Worm (Caenorhabditis elegans) whole organism, young adult: ENCODE measurements around the gene best-7.
"Not testable (repeated sequence)": the region's sequence is repeated elsewhere in the genome, so short reads cannot be mapped to it uniquely, and the experiment has no call there.

Experiments used
- B0336.3 ChIP-seq: fragments of 200-800 bp; sonication (Bioruptor generic); IDR thresholded peaks from 2 replicates; pipeline ENCODE4 v1.3.6; 2022; ENCODE audit warnings: missing genetic modification characterization, missing compliant biosample characterization
- F33H1.4 ChIP-seq: fragments of 200-800 bp; sonication (Bioruptor generic); IDR thresholded peaks from 2 replicates; pipeline ENCODE4 v1.3.6; 2022; ENCODE audit warnings: missing genetic modification reagents, missing genetic modification characterization, missing compliant biosample characterization
- F37B4.10 ChIP-seq: fragments of 200-800 bp; sonication (Bioruptor generic); IDR thresholded peaks from 2 replicates; pipeline ENCODE4 v1.3.6; 2022; ENCODE audit warnings: missing genetic modification characterization, missing compliant biosample characterization
- F39B2.1 ChIP-seq: fragments of 200-800 bp; sonication (Bioruptor generic); IDR thresholded peaks from 2 replicates; pipeline ENCODE4 v1.3.6; 2022; ENCODE audit warnings: missing genetic modification reagents, missing genetic modification characterization, missing compliant biosample characterization
- T07F8.4 ChIP-seq: sonication (generic microtip); optimal IDR thresholded peaks from 2 replicates; lab custom pipeline; 2016; ENCODE audit warnings: mild to moderate bottlenecking, missing genetic modification characterization, moderate library complexity, missing compliant biosample characterization
- Y53F4B.3 ChIP-seq: fragments of 200-800 bp; sonication (Bioruptor generic); IDR thresholded peaks from 2 replicates; pipeline ENCODE4 v1.3.6; 2022; ENCODE audit warnings: missing genetic modification reagents, missing genetic modification characterization, missing compliant biosample characterization
- Y67H2A.10 ChIP-seq: fragments of 200-800 bp; sonication (Bioruptor generic); conservative IDR thresholded peaks from 2 replicates; pipeline ENCODE4 v1.3.6; 2022; ENCODE audit warnings: missing genetic modification reagents, missing genetic modification characterization, missing compliant biosample characterization
- Y79H2A.3 ChIP-seq: fragments of 200-800 bp; sonication (Bioruptor generic); conservative IDR thresholded peaks from 2 replicates; pipeline ENCODE4 v1.3.6; 2022; ENCODE audit warnings: missing genetic modification reagents, missing genetic modification characterization, missing compliant biosample characterization
- Y95B8A.8 ChIP-seq: fragments of 200-800 bp; sonication (Bioruptor generic); IDR thresholded peaks from 2 replicates; pipeline ENCODE4 v1.3.6; 2022; ENCODE audit warnings: missing genetic modification reagents, missing genetic modification characterization, missing compliant biosample characterization
- aptf-2 ChIP-seq: fragments of 200-800 bp; sonication (Bioruptor generic); conservative IDR thresholded peaks from 2 replicates; pipeline ENCODE4 v1.3.6; 2022; ENCODE audit warnings: missing genetic modification reagents, missing genetic modification characterization, missing compliant biosample characterization
- aptf-3 ChIP-seq: fragments of 200-800 bp; sonication (Bioruptor generic); IDR thresholded peaks from 2 replicates; pipeline ENCODE4 v1.3.6; 2022; ENCODE audit warnings: missing genetic modification characterization, missing compliant biosample characterization
- athp-1 ChIP-seq: sonication (generic microtip); optimal IDR thresholded peaks from 2 replicates; lab custom pipeline; 2017; ENCODE audit warnings: mild to moderate bottlenecking, missing genetic modification characterization, missing compliant biosample characterization
- attf-5 ChIP-seq: fragments of 200-800 bp; sonication (Bioruptor generic); optimal IDR thresholded peaks from 2 replicates; lab custom pipeline; 2018; ENCODE audit warnings: mild to moderate bottlenecking, missing genetic modification characterization, missing compliant biosample characterization
- cebp-1 ChIP-seq, 2 experiments: fragments of 200-800 bp in 1 of 2; sonication (Bioruptor generic) in 1 of 2; sonication (generic microtip) in 1 of 2; IDR thresholded peaks in 1 of 2; optimal IDR thresholded peaks in 1 of 2; 2 replicates each; pipeline versions ENCODE4 v1.3.6 to Lab custom; 2017 to 2022; ENCODE audit warnings: missing compliant biosample characterization in 2 of 2, missing genetic modification characterization in 2 of 2, mild to moderate bottlenecking in 1 of 2, missing genetic modification reagents in 1 of 2, moderate library complexity in 1 of 2
- ceh-27 ChIP-seq: fragments of 200-800 bp; sonication (Bioruptor generic); optimal IDR thresholded peaks from 2 replicates; lab custom pipeline; 2018; ENCODE audit warnings: mild to moderate bottlenecking, missing genetic modification characterization, moderate library complexity, missing compliant biosample characterization
- ceh-79 ChIP-seq: sonication (generic microtip); optimal IDR thresholded peaks from 2 replicates; lab custom pipeline; 2017; ENCODE audit warnings: mild to moderate bottlenecking, missing genetic modification characterization, missing compliant biosample characterization
- die-1 ChIP-seq: sonication (generic microtip); optimal IDR thresholded peaks from 2 replicates; lab custom pipeline; 2016; ENCODE audit warnings: missing genotype, mild to moderate bottlenecking, missing genetic modification characterization, missing compliant biosample characterization
- efl-1 ChIP-seq: fragments of 150-350 bp; optimal IDR thresholded peaks from 2 replicates; lab custom pipeline; 2014; ENCODE audit warnings: missing biosample characterization, missing genetic modification reagents, missing genetic modification characterization
- egrh-3 ChIP-seq: fragments of 200-800 bp; sonication (Bioruptor generic); IDR thresholded peaks from 2 replicates; pipeline ENCODE4 v1.3.6; 2022; ENCODE audit warnings: missing genetic modification reagents, missing genetic modification characterization, missing compliant biosample characterization
- ets-4 ChIP-seq: fragments of 200-800 bp; sonication (Bioruptor generic); optimal IDR thresholded peaks from 2 replicates; lab custom pipeline; 2018; ENCODE audit warnings: mild to moderate bottlenecking, missing genetic modification characterization, missing compliant biosample characterization
- hlh-12 ChIP-seq: sonication (generic microtip); optimal IDR thresholded peaks from 2 replicates; lab custom pipeline; 2016; ENCODE audit warnings: missing genetic modification characterization, missing compliant biosample characterization
- hmg-20 ChIP-seq: fragments of 200-800 bp; sonication (Bioruptor generic); IDR thresholded peaks from 2 replicates; pipeline ENCODE4 v1.3.6; 2022; ENCODE audit warnings: missing genetic modification reagents, missing genetic modification characterization, missing compliant biosample characterization
- lag-1 ChIP-seq: fragments of 200-800 bp; sonication (Bioruptor generic); IDR thresholded peaks from 2 replicates; pipeline ENCODE4 v1.3.6; 2022; ENCODE audit warnings: missing genetic modification reagents, missing genetic modification characterization, missing compliant biosample characterization
- let-607 ChIP-seq, 2 experiments: fragments of 200-800 bp in 1 of 2; sonication (Bioruptor generic) in 1 of 2; sonication (generic microtip) in 1 of 2; optimal IDR thresholded peaks; 2 replicates each; lab custom pipeline; 2016 to 2018; ENCODE audit warnings: mild to moderate bottlenecking in 2 of 2, missing compliant biosample characterization in 2 of 2, missing genetic modification characterization in 2 of 2, moderate library complexity in 2 of 2, missing genotype in 1 of 2
- lin-26 ChIP-seq: fragments of 200-800 bp; sonication (Bioruptor generic); IDR thresholded peaks from 2 replicates; pipeline ENCODE4 v1.3.6; 2022; ENCODE audit warnings: missing genetic modification reagents, missing genetic modification characterization, missing compliant biosample characterization
- lin-54 ChIP-seq: fragments of 200-800 bp; sonication (Bioruptor generic); optimal IDR thresholded peaks from 2 replicates; lab custom pipeline; 2018; ENCODE audit warnings: mild to moderate bottlenecking, missing genetic modification characterization, missing compliant biosample characterization
- lir-1 ChIP-seq: fragments of 200-800 bp; sonication (Bioruptor generic); conservative IDR thresholded peaks from 2 replicates; pipeline ENCODE4 v1.3.6; 2022; ENCODE audit warnings: missing genetic modification reagents, missing genetic modification characterization, missing compliant biosample characterization
- lsy-27 ChIP-seq: sonication (generic microtip); optimal IDR thresholded peaks from 2 replicates; lab custom pipeline; 2017; ENCODE audit warnings: missing genetic modification characterization, mild to moderate bottlenecking, missing compliant biosample characterization, antibody characterized with exemption, missing genotype, borderline replicate concordance; ENCODE audit not compliant: insufficient read depth
- madf-8 ChIP-seq: fragments of 200-800 bp; sonication (Bioruptor generic); conservative IDR thresholded peaks from 2 replicates; pipeline ENCODE4 v1.3.6; 2022; ENCODE audit warnings: missing genetic modification reagents, missing genetic modification characterization, missing compliant biosample characterization
- nfyb-1 ChIP-seq: fragments of 200-800 bp; sonication (Bioruptor generic); IDR thresholded peaks from 2 replicates; pipeline ENCODE4 v1.3.6; 2022; ENCODE audit warnings: missing genetic modification reagents, missing genetic modification characterization, missing compliant biosample characterization
- nhr-80 ChIP-seq: sonication (generic microtip); optimal IDR thresholded peaks from 2 replicates; lab custom pipeline; 2016; ENCODE audit warnings: missing genetic modification characterization, missing compliant biosample characterization
- nhr-90 ChIP-seq: sonication (generic microtip); optimal IDR thresholded peaks from 2 replicates; lab custom pipeline; 2016; ENCODE audit warnings: missing genotype, mild to moderate bottlenecking, missing genetic modification characterization, missing compliant biosample characterization
- pha-4 ChIP-seq: fragments of 150-350 bp; sonication (generic microtip); optimal IDR thresholded peaks from 2 replicates; lab custom pipeline; 2014; ENCODE audit warnings: missing biosample characterization, missing genetic modification reagents, missing genetic modification characterization
- somi-1 ChIP-seq: fragments of 200-800 bp; sonication (Bioruptor generic); optimal IDR thresholded peaks from 2 replicates; lab custom pipeline; 2018; ENCODE audit warnings: mild to moderate bottlenecking, missing genetic modification characterization, missing compliant biosample characterization
- unc-130 ChIP-seq: sonication (generic microtip); optimal IDR thresholded peaks from 2 replicates; lab custom pipeline; 2016; ENCODE audit warnings: missing genetic modification reagents, missing genetic modification characterization, missing compliant biosample characterization
- unc-62 ChIP-seq: fragments of 150-350 bp; optimal IDR thresholded peaks from 2 replicates; lab custom pipeline; 2014; ENCODE audit warnings: missing biosample characterization, missing genetic modification reagents, missing genetic modification characterization
- ztf-26 ChIP-seq: sonication (generic microtip); optimal IDR thresholded peaks from 2 replicates; lab custom pipeline; 2017; ENCODE audit warnings: missing genetic modification characterization, missing compliant biosample characterization

Gene best-7

ce11 chrIV:11253689-11254088 lies 23.6 kb upstream of the best-7 start, which contains the start of gene C05C12.1:
Gene C05C12.1, plus strand, starts transcription at chrIV:11253989.
- TF ChIP-seq lin-26; somi-1 (GFP tag; lab: Kevin White, UChicago); lsy-27 (tag; lab: Kevin White, UChicago): not testable (repeated sequence)

- TF ChIP-seq nfyb-1 (no peak), die-1 (tag; lab: Kevin White, UChicago) (no peak), Y79H2A.3 (no peak), ceh-27 (GFP tag; lab: Kevin White, UChicago) (no peak), pha-4 (tag; lab: Kevin White, UChicago) (peak; percentile 4), nhr-80 (tag; lab: Kevin White, UChicago) (peak; percentile 35), let-607 (tag; optimal IDR thresholded peaks at IDR 0.05; lab: Kevin White, UChicago) (peak in 1 of 2 experiments; percentile 20)
- TF ChIP-seq, all 124 proteins: peak for 3
These were observed 18.0 kb upstream of the best-7 start, which contains the start of gene C05C12.4 for ce11 chrIV:11248031-11248631. Gene C05C12.4, minus strand, starts transcription at chrIV:11248081.

- TF ChIP-seq efl-1 (no peak), athp-1 (no peak), hlh-12 (tag; lab: Kevin White, UChicago) (no peak), aptf-2 (GFP tag; lab: Robert Waterston, UW) (no peak), ets-4 (GFP tag; lab: Kevin White, UChicago) (no peak), T07F8.4 (tag; lab: Kevin White, UChicago) (no peak), ceh-79 (tag; lab: Kevin White, UChicago) (no peak), F39B2.1 (no peak), egrh-3 (GFP tag; lab: Robert Waterston, UW) (no peak)
These were observed 17.3 kb upstream of the best-7 start for ce11 chrIV:11247434-11247833.

- TF ChIP-seq egrh-3 (GFP tag; lab: Robert Waterston, UW) (no peak), F39B2.1 (no peak), aptf-3 (GFP tag; lab: Robert Waterston, UW) (no peak), ets-4 (GFP tag; lab: Kevin White, UChicago) (no peak), F33H1.4 (no peak), ztf-26 (no peak), Y67H2A.10 (GFP tag; lab: Robert Waterston, UW) (no peak), Y95B8A.8 (GFP tag; lab: Robert Waterston, UW) (no peak)
These were observed 11.3 kb upstream of the best-7 start, which contains the start of gene C05C12.6 for ce11 chrIV:11241368-11241767. Gene C05C12.6, minus strand, starts transcription at chrIV:11241468.

ce11 chrIV:11235755-11236154 lies 5.6 kb upstream of the best-7 start:
- TF ChIP-seq efl-1 = no peak
- TF ChIP-seq cebp-1 (GFP tag; IDR thresholded peaks at IDR 0.05; lab: Robert Waterston, UW) = no peak
- no peak for TF ChIP-seq cebp-1 (tag; optimal IDR thresholded peaks at IDR 0.05; lab: Kevin White, UChicago)
- no peak for TF ChIP-seq unc-130 (GFP tag; lab: Kevin White, UChicago)
- TF ChIP-seq aptf-2 (GFP tag; lab: Robert Waterston, UW) = no peak
- TF ChIP-seq ceh-27 (GFP tag; lab: Kevin White, UChicago) = no peak
- TF ChIP-seq attf-5 (GFP tag; lab: Kevin White, UChicago) = no peak
- no peak for TF ChIP-seq F37B4.10
- no peak for TF ChIP-seq Y53F4B.3 (GFP tag; lab: Robert Waterston, UW)
- no peak for TF ChIP-seq lin-54 (GFP tag; lab: Kevin White, UChicago)
- no peak for TF ChIP-seq T07F8.4 (tag; lab: Kevin White, UChicago)
- no peak for TF ChIP-seq lag-1 (GFP tag; lab: Robert Waterston, UW)
- no peak for TF ChIP-seq madf-8 (GFP tag; lab: Robert Waterston, UW)
- no peak for TF ChIP-seq unc-62
- no peak for TF ChIP-seq lir-1 (GFP tag; lab: Robert Waterston, UW)
- TF ChIP-seq nhr-80 (tag; lab: Kevin White, UChicago) = no peak
- TF ChIP-seq hmg-20 = no peak
- no peak for TF ChIP-seq B0336.3
- no peak for TF ChIP-seq nhr-90 (tag; lab: Kevin White, UChicago)
